Fruit fly (Drosophila melanogaster) whole organism, embryonic: ENCODE data around the gene ldbr.

Experiments
- Antp ChIP-seq: fragments of 200-800 bp; sonication (Bioruptor generic); optimal IDR thresholded peaks from 3 replicates; lab custom pipeline; 2016; ENCODE audit warnings: missing biosample characterization, missing genetic modification characterization
- B-H1 ChIP-seq: fragments of 200-800 bp; sonication (Bioruptor generic); IDR thresholded peaks from 3 replicates; pipeline ENCODE4 v1.3.6; 2022; ENCODE audit warnings: missing biosample characterization, missing genetic modification characterization
- BtbVII ChIP-seq: fragments of 200-800 bp; sonication (Bioruptor generic); optimal IDR thresholded peaks from 3 replicates; lab custom pipeline; 2017; ENCODE audit warnings: missing biosample characterization, mild to moderate bottlenecking, missing genetic modification characterization
- CG10209 ChIP-seq: fragments of 200-800 bp; sonication (Bioruptor generic); optimal IDR thresholded peaks from 3 replicates; lab custom pipeline; 2017; ENCODE audit warnings: missing biosample characterization, mild to moderate bottlenecking, missing genetic modification characterization, missing genetic modification reagents
- CG10431 ChIP-seq: fragments of 200-800 bp; sonication (Bioruptor generic); optimal IDR thresholded peaks from 3 replicates; lab custom pipeline; 2018; ENCODE audit warnings: missing biosample characterization, mild to moderate bottlenecking, missing genetic modification characterization
- CG10959 ChIP-seq: fragments of 200-800 bp; sonication (Bioruptor generic); IDR thresholded peaks from 2 replicates; pipeline ENCODE4 v1.3.6; 2022; ENCODE audit warnings: missing biosample characterization, missing genetic modification characterization
- CG11247 ChIP-seq: fragments of 200-800 bp; sonication (Bioruptor generic); IDR thresholded peaks from 2 replicates; pipeline ENCODE4 v1.3.6; 2022; ENCODE audit warnings: missing biosample characterization, missing genetic modification characterization
- CG11456 ChIP-seq: fragments of 200-800 bp; sonication (Bioruptor generic); IDR thresholded peaks from 3 replicates; pipeline ENCODE4 v1.3.6; 2022; ENCODE audit warnings: missing biosample characterization, missing genetic modification characterization
- CG11723 ChIP-seq: fragments of 200-800 bp; sonication (Bioruptor generic); optimal IDR thresholded peaks from 2 replicates; lab custom pipeline; 2017; ENCODE audit warnings: missing biosample characterization, mild to moderate bottlenecking, missing genetic modification characterization
- CG14441 ChIP-seq: fragments of 200-800 bp; sonication (Bioruptor generic); IDR thresholded peaks from 2 replicates; pipeline ENCODE4 v1.3.6; 2022; ENCODE audit warnings: missing biosample characterization, missing genetic modification characterization
- CG15479 ChIP-seq: fragments of 200-800 bp; sonication (Bioruptor generic); optimal IDR thresholded peaks from 3 replicates; lab custom pipeline; 2019; ENCODE audit warnings: missing biosample characterization, mild to moderate bottlenecking, missing genetic modification characterization, moderate library complexity
- CG2120 ChIP-seq: fragments of 200-800 bp; sonication (Bioruptor generic); optimal IDR thresholded peaks from 3 replicates; lab custom pipeline; 2016; ENCODE audit warnings: missing biosample characterization, missing genetic modification characterization
- CG2202 ChIP-seq: fragments of 200-800 bp; sonication (Bioruptor generic); optimal IDR thresholded peaks from 2 replicates; lab custom pipeline; 2018; ENCODE audit warnings: missing biosample characterization, mild to moderate bottlenecking, missing genetic modification characterization
- CG2712 ChIP-seq: fragments of 200-800 bp; optimal IDR thresholded peaks from 3 replicates; lab custom pipeline; 2019; ENCODE audit warnings: missing biosample characterization, mild to moderate bottlenecking, missing genetic modification characterization, moderate library complexity
- CG3065 ChIP-seq: fragments of 200-800 bp; sonication (Bioruptor generic); optimal IDR thresholded peaks from 2 replicates; lab custom pipeline; 2016; ENCODE audit warnings: missing biosample characterization, missing genetic modification characterization
- CG31365 ChIP-seq: fragments of 200-800 bp; sonication (Bioruptor generic); optimal IDR thresholded peaks from 2 replicates; lab custom pipeline; 2018; ENCODE audit warnings: missing biosample characterization, mild to moderate bottlenecking, missing genetic modification characterization
- CG32532 ChIP-seq: fragments of 200-800 bp; sonication (Bioruptor generic); IDR thresholded peaks from 2 replicates; pipeline ENCODE4 v1.3.6; 2022; ENCODE audit warnings: missing biosample characterization, missing genetic modification characterization
- CG3281 ChIP-seq: fragments of 200-800 bp; sonication (Bioruptor generic); optimal IDR thresholded peaks from 3 replicates; lab custom pipeline; 2017; ENCODE audit warnings: missing biosample characterization, mild to moderate bottlenecking, missing genetic modification characterization
- CG3407 ChIP-seq: fragments of 200-800 bp; sonication (Bioruptor generic); optimal IDR thresholded peaks from 2 replicates; lab custom pipeline; 2018; ENCODE audit warnings: missing biosample characterization, mild to moderate bottlenecking, missing genetic modification characterization
- CG6272 ChIP-seq: fragments of 200-800 bp; sonication (Bioruptor generic); IDR thresholded peaks from 2 replicates; pipeline ENCODE4 v1.3.6; 2022; ENCODE audit warnings: missing biosample characterization, missing genetic modification characterization
- CG7271 ChIP-seq: fragments of 200-800 bp; sonication (Bioruptor generic); optimal IDR thresholded peaks from 2 replicates; lab custom pipeline; 2018; ENCODE audit warnings: missing biosample characterization, mild to moderate bottlenecking, missing genetic modification characterization, moderate library complexity
- CG8359 ChIP-seq: fragments of 200-800 bp; sonication (Bioruptor generic); optimal IDR thresholded peaks from 2 replicates; lab custom pipeline; 2017; ENCODE audit warnings: missing biosample characterization, mild to moderate bottlenecking, missing genetic modification characterization, borderline replicate concordance
- Dbx ChIP-seq: fragments of 200-800 bp; sonication (Bioruptor generic); IDR thresholded peaks from 3 replicates; pipeline ENCODE4 v1.3.6; 2022; ENCODE audit warnings: missing biosample characterization, missing genetic modification characterization
- Dref ChIP-seq: fragments of 200-800 bp; sonication (Bioruptor generic); IDR thresholded peaks from 2 replicates; pipeline ENCODE4 v1.3.6; 2022; ENCODE audit warnings: missing biosample characterization, missing genetic modification characterization
- ERR ChIP-seq: fragments of 200-800 bp; sonication (Bioruptor generic); optimal IDR thresholded peaks from 2 replicates; lab custom pipeline; 2016; ENCODE audit warnings: missing biosample characterization, missing genetic modification characterization
- Fer1 ChIP-seq: fragments of 200-800 bp; sonication (Bioruptor generic); optimal IDR thresholded peaks from 2 replicates; lab custom pipeline; 2017; ENCODE audit warnings: missing biosample characterization, mild to moderate bottlenecking, missing genetic modification characterization
- HLHmδ ChIP-seq: fragments of 200-800 bp; sonication (Bioruptor generic); optimal IDR thresholded peaks from 2 replicates; lab custom pipeline; 2018; ENCODE audit warnings: missing biosample characterization, mild to moderate bottlenecking, missing genetic modification characterization, moderate library complexity
- Myb ChIP-seq: fragments of 200-800 bp; sonication (Bioruptor generic); optimal IDR thresholded peaks from 2 replicates; lab custom pipeline; 2016; ENCODE audit warnings: missing biosample characterization, missing genetic modification characterization
- NfI ChIP-seq: fragments of 200-800 bp; sonication (Bioruptor generic); optimal IDR thresholded peaks from 3 replicates; lab custom pipeline; 2018; ENCODE audit warnings: missing biosample characterization, mild to moderate bottlenecking, missing genetic modification characterization, moderate library complexity
- Opbp ChIP-seq: fragments of 200-800 bp; sonication (Bioruptor generic); IDR thresholded peaks from 3 replicates; pipeline ENCODE4 v1.3.6; 2022; ENCODE audit warnings: missing biosample characterization, missing genetic modification characterization; ENCODE audit not compliant: partially characterized antibody
- PHDP ChIP-seq: fragments of 200-800 bp; sonication (Bioruptor generic); optimal IDR thresholded peaks from 3 replicates; lab custom pipeline; 2018; ENCODE audit warnings: missing biosample characterization, mild to moderate bottlenecking, missing genetic modification characterization, moderate library complexity
- Six4 ChIP-seq: fragments of 200-800 bp; sonication (Bioruptor generic); optimal IDR thresholded peaks from 2 replicates; lab custom pipeline; 2016; ENCODE audit warnings: missing biosample characterization, missing genetic modification characterization
- Spps ChIP-seq: fragments of 200-800 bp; sonication (Bioruptor generic); optimal IDR thresholded peaks from 2 replicates; lab custom pipeline; 2018; ENCODE audit warnings: missing biosample characterization, mild to moderate bottlenecking, missing genetic modification characterization
- ato ChIP-seq: fragments of 200-800 bp; sonication (Bioruptor generic); IDR thresholded peaks from 2 replicates; pipeline ENCODE4 v1.3.6; 2022; ENCODE audit warnings: missing biosample characterization, missing genetic modification characterization; ENCODE audit not compliant: partially characterized antibody
- cas ChIP-seq: fragments of 200-800 bp; sonication (Bioruptor generic); IDR thresholded peaks from 2 replicates; pipeline ENCODE4 v1.3.6; 2022; ENCODE audit warnings: missing biosample characterization, missing genetic modification characterization
- cato ChIP-seq: fragments of 200-800 bp; sonication (Bioruptor generic); optimal IDR thresholded peaks from 2 replicates; lab custom pipeline; 2016; ENCODE audit warnings: missing biosample characterization, missing genetic modification characterization, borderline replicate concordance
- croc ChIP-seq: fragments of 200-800 bp; sonication (Bioruptor generic); conservative IDR thresholded peaks from 3 replicates; pipeline ENCODE4 v1.3.6; 2022; ENCODE audit warnings: missing biosample characterization, missing genetic modification characterization
- crol ChIP-seq: fragments of 200-800 bp; sonication (Bioruptor generic); IDR thresholded peaks from 2 replicates; pipeline ENCODE4 v1.3.6; 2022; ENCODE audit warnings: missing biosample characterization, missing genetic modification characterization
- cwo ChIP-seq: fragments of 200-800 bp; sonication (Bioruptor generic); optimal IDR thresholded peaks from 3 replicates; lab custom pipeline; 2017; ENCODE audit warnings: missing biosample characterization, missing genetic modification characterization, mild to moderate bottlenecking, moderate library complexity, missing genetic modification reagents
- emc ChIP-seq: fragments of 200-800 bp; sonication (Bioruptor generic); optimal IDR thresholded peaks from 2 replicates; lab custom pipeline; 2016; ENCODE audit warnings: missing biosample characterization, missing genetic modification characterization
- exex ChIP-seq: fragments of 200-800 bp; sonication (Bioruptor generic); optimal IDR thresholded peaks from 4 replicates; lab custom pipeline; 2018; ENCODE audit warnings: missing biosample characterization, mild to moderate bottlenecking, missing genetic modification characterization, moderate library complexity
- ftz-f1 ChIP-seq: fragments of 200-800 bp; sonication (Bioruptor generic); optimal IDR thresholded peaks from 2 replicates; lab custom pipeline; 2016; ENCODE audit warnings: missing biosample characterization, missing genetic modification characterization
- ham ChIP-seq: fragments of 200-800 bp; sonication (Bioruptor generic); IDR thresholded peaks from 2 replicates; pipeline ENCODE4 v1.3.6; 2022; ENCODE audit warnings: missing biosample characterization, missing genetic modification characterization
- hbn ChIP-seq: fragments of 200-800 bp; sonication (Bioruptor generic); IDR thresholded peaks from 2 replicates; pipeline ENCODE4 v1.3.6; 2022; ENCODE audit warnings: missing biosample characterization, missing genetic modification characterization; ENCODE audit not compliant: partially characterized antibody
- kah ChIP-seq: fragments of 200-800 bp; sonication (Bioruptor generic); optimal IDR thresholded peaks from 2 replicates; lab custom pipeline; 2018; ENCODE audit warnings: missing biosample characterization, mild to moderate bottlenecking, missing genetic modification characterization
- lilli ChIP-seq: fragments of 200-800 bp; sonication (Bioruptor generic); optimal IDR thresholded peaks from 3 replicates; lab custom pipeline; 2016; ENCODE audit warnings: missing biosample characterization, missing genetic modification characterization
- pfk ChIP-seq: fragments of 200-800 bp; sonication (Bioruptor generic); optimal IDR thresholded peaks from 2 replicates; lab custom pipeline; 2018; ENCODE audit warnings: missing biosample characterization, mild to moderate bottlenecking, missing genetic modification characterization, moderate library complexity
- row ChIP-seq: fragments of 200-800 bp; sonication (Bioruptor generic); IDR thresholded peaks from 3 replicates; pipeline ENCODE4 v1.3.6; 2022; ENCODE audit warnings: missing biosample characterization, missing genetic modification characterization
- run ChIP-seq: fragments of 200-800 bp; sonication (Bioruptor generic); optimal IDR thresholded peaks from 3 replicates; lab custom pipeline; 2018; ENCODE audit warnings: missing biosample characterization, mild to moderate bottlenecking, missing genetic modification characterization
- sim ChIP-seq: fragments of 200-800 bp; sonication (Bioruptor generic); IDR thresholded peaks from 2 replicates; pipeline ENCODE4 v1.3.6; 2022; ENCODE audit warnings: missing biosample characterization, missing genetic modification characterization
- tio ChIP-seq: fragments of 200-800 bp; sonication (Bioruptor generic); optimal IDR thresholded peaks from 2 replicates; lab custom pipeline; 2017; ENCODE audit warnings: missing biosample characterization, missing genetic modification characterization, inconsistent platforms

Gene ldbr

DNA sequence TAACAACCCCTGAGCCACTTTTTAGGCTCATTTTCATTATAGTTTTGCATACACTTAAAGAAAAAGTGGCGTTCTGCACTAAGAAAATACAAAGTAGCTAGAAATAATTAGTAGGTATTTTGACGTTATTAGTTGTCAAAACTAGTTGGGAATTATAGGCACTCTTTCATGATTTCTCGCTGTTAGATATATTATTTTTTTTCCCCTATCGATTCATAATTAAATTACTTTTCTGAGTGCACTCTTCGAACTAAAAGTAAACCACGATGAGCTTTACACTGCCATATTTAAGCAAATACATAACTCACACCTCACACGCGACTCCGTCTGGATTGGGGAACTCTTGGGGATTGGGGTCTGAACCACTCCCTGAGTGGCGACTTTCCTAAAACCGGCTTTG, 48.9 kb upstream of the ldbr start (continued):
- TF ChIP-seq run (tag; lab: Kevin White, UChicago) (no peak), HLHmδ (no peak), CG2712 (tag; lab: Kevin White, UChicago) (peak; percentile 77), CG8359 (GFP tag; lab: Kevin White, UChicago) (peak; percentile 43), CG3407 (GFP tag; lab: Kevin White, UChicago) (no peak), CG32532 (GFP tag; lab: Robert Waterston, UW) (peak; percentile 81), emc (GFP tag; lab: Kevin White, UChicago) (no peak), Six4 (no peak), CG3281 (GFP tag; lab: Kevin White, UChicago) (peak; percentile 69), CG31365 (tag; lab: Kevin White, UChicago) (no peak), ham (GFP tag; lab: Robert Waterston, UW) (no peak), NfI (GFP tag; lab: Kevin White, UChicago) (no peak), croc (GFP tag; lab: Robert Waterston, UW) (peak; percentile 44), cwo (peak; percentile 65), ERR (GFP tag; lab: Kevin White, UChicago) (peak; percentile 65), CG7271 (no peak), Opbp (GFP tag; lab: Robert Waterston, UW) (no peak), kah (GFP tag; lab: Kevin White, UChicago) (peak; percentile 39), row (GFP tag; lab: Robert Waterston, UW) (peak; percentile 70), Dref (GFP tag; lab: Robert Waterston, UW) (no peak), CG11723 (no peak), B-H1 (peak; percentile 50; the same call in 1 of the 3 replicates), Myb (no peak), CG10959 (GFP tag; lab: Robert Waterston, UW) (no peak), pfk (no peak), CG2120 (peak; percentile 46), cas (GFP tag; lab: Robert Waterston, UW) (0 out of 2 replicates have a peak, but pooled peaks have one; percentile 42), Spps (tag; lab: Kevin White, UChicago) (peak; percentile 52), crol (GFP tag; lab: Robert Waterston, UW) (no peak), CG3065 (GFP tag; lab: Kevin White, UChicago) (no peak), ftz-f1 (GFP tag; lab: Kevin White, UChicago) (no peak), cato (no peak), sim (GFP tag; lab: Robert Waterston, UW) (no peak), CG11456 (no peak), exex (tag; lab: Kevin White, UChicago) (peak; percentile 14), CG15479 (GFP tag; lab: Kevin White, UChicago) (no peak), Fer1 (peak; percentile 77), CG10209 (GFP tag; lab: Kevin White, UChicago) (peak; percentile 17), BtbVII (GFP tag; lab: Kevin White, UChicago) (peak; percentile 68), CG6272 (no peak; the same call in 1 of the 2 replicates), ato (GFP tag; lab: Robert Waterston, UW) (no peak), Dbx (GFP tag; lab: Robert Waterston, UW) (peak; percentile 70; the same call in 2 of the 3 replicates), CG11247 (GFP tag; lab: Robert Waterston, UW) (peak; percentile 55; the same call in 1 of the 2 replicates), CG14441 (peak; percentile 75), hbn (no peak), CG2202 (no peak), tio (GFP tag; lab: Kevin White, UChicago) (no peak), Antp (GFP tag; lab: Kevin White, UChicago) (peak; percentile 59), CG10431 (GFP tag; lab: Kevin White, UChicago) (no peak), PHDP (peak; percentile 30), lilli (GFP tag; lab: Kevin White, UChicago) (peak; percentile 25)
